Worm (Caenorhabditis elegans) whole organism, L4 larva: ENCODE results near the gene vha-20.

Source experiments
- D1046.2 ChIP-seq: fragments of 200-800 bp; sonication (Bioruptor generic); IDR thresholded peaks from 2 replicates; pipeline ENCODE4 v1.3.6; 2022; ENCODE audit warnings: missing genetic modification characterization, missing compliant biosample characterization
- F26F4.8 ChIP-seq: fragments of 200-800 bp; sonication (Bioruptor generic); conservative IDR thresholded peaks from 2 replicates; pipeline ENCODE4 v1.3.6; 2022; ENCODE audit warnings: missing genetic modification characterization, missing compliant biosample characterization
- F49E8.2 ChIP-seq: sonication (generic microtip); optimal IDR thresholded peaks from 2 replicates; lab custom pipeline; 2016; ENCODE audit warnings: missing compliant biosample characterization, mild to moderate bottlenecking, missing genetic modification characterization, borderline replicate concordance
- T26A8.4 ChIP-seq: fragments of 200-800 bp; sonication (Bioruptor generic); IDR thresholded peaks from 2 replicates; pipeline ENCODE4 v1.3.6; 2022; ENCODE audit warnings: missing genetic modification characterization, missing compliant biosample characterization
- Y5F2A.4 ChIP-seq: fragments of 200-800 bp; sonication (Bioruptor generic); optimal IDR thresholded peaks from 2 replicates; lab custom pipeline; 2018; ENCODE audit warnings: mild to moderate bottlenecking, missing genetic modification characterization, missing compliant biosample characterization
- ZK337.2 ChIP-seq: fragments of 200-800 bp; sonication (Bioruptor generic); IDR thresholded peaks from 2 replicates; pipeline ENCODE4 v1.3.6; 2022; ENCODE audit warnings: missing genetic modification reagents, missing genetic modification characterization, missing compliant biosample characterization
- ZK546.5 ChIP-seq, 2 experiments: sonication (generic microtip); optimal IDR thresholded peaks; 2 replicates each; lab custom pipeline; 2017; ENCODE audit warnings: missing biosample characterization in 2 of 2, missing genetic modification characterization in 2 of 2
- aha-1 ChIP-seq: fragments of 150-350 bp; peaks from one replicate; lab custom pipeline; 2014; ENCODE audit warnings: missing biosample characterization, missing genetic modification characterization
- aly-2 ChIP-seq: sonication (generic microtip); optimal IDR thresholded peaks from 2 replicates; lab custom pipeline; 2018; ENCODE audit warnings: missing biosample characterization, missing genetic modification characterization
- ama-1 ChIP-seq: fragments of 150-350 bp; optimal IDR thresholded peaks from 2 replicates; lab custom pipeline; 2014; ENCODE audit warnings: inconsistent platforms, mixed read lengths
- attf-4 ChIP-seq: sonication (generic microtip); optimal IDR thresholded peaks from 3 replicates; lab custom pipeline; 2017; ENCODE audit warnings: missing biosample characterization, missing genetic modification characterization
- ceh-20 ChIP-seq: fragments of 200-800 bp; sonication (Bioruptor generic); IDR thresholded peaks from 2 replicates; pipeline ENCODE4 v1.3.6; 2022; ENCODE audit warnings: missing genetic modification reagents, missing genetic modification characterization, missing compliant biosample characterization
- ceh-32 ChIP-seq: sonication (generic microtip); optimal IDR thresholded peaks from 2 replicates; lab custom pipeline; 2016; ENCODE audit warnings: mild to moderate bottlenecking, missing genetic modification characterization, missing compliant biosample characterization; ENCODE audit not compliant: poor library complexity
- cey-2 ChIP-seq: sonication (generic microtip); optimal IDR thresholded peaks from 3 replicates; lab custom pipeline; 2017; ENCODE audit warnings: missing genetic modification characterization, mild to moderate bottlenecking, missing compliant biosample characterization, antibody characterized with exemption, borderline replicate concordance; ENCODE audit not compliant: insufficient read depth
- ctbp-1 ChIP-seq: fragments of 200-800 bp; sonication (Bioruptor generic); IDR thresholded peaks from 2 replicates; pipeline ENCODE4 v1.3.6; 2022; ENCODE audit warnings: missing genetic modification reagents, missing genetic modification characterization, missing compliant biosample characterization
- daf-19 ChIP-seq: fragments of 200-800 bp; sonication (Bioruptor generic); conservative IDR thresholded peaks from 2 replicates; pipeline ENCODE4 v1.3.6; 2022; ENCODE audit warnings: missing genetic modification characterization, missing compliant biosample characterization
- dmd-8 ChIP-seq: fragments of 200-800 bp; sonication (Bioruptor generic); IDR thresholded peaks from 2 replicates; pipeline ENCODE4 v1.3.6; 2022; ENCODE audit warnings: missing genetic modification characterization, missing compliant biosample characterization
- dmd-9 ChIP-seq: fragments of 200-800 bp; sonication (Bioruptor generic); IDR thresholded peaks from 2 replicates; pipeline ENCODE4 v1.3.6; 2022; ENCODE audit warnings: missing genetic modification reagents, missing genetic modification characterization, missing compliant biosample characterization
- dve-1 ChIP-seq: sonication (generic microtip); optimal IDR thresholded peaks from 2 replicates; lab custom pipeline; 2017; ENCODE audit warnings: antibody characterized with exemption, mild to moderate bottlenecking, missing genetic modification characterization, missing compliant biosample characterization; ENCODE audit not compliant: insufficient read depth
- gei-8 ChIP-seq: fragments of 200-800 bp; sonication (Bioruptor generic); optimal IDR thresholded peaks from 2 replicates; lab custom pipeline; 2018; ENCODE audit warnings: mild to moderate bottlenecking, missing genetic modification characterization, missing compliant biosample characterization
- jun-1 ChIP-seq: fragments of 150-350 bp; optimal IDR thresholded peaks from 2 replicates; lab custom pipeline; 2014; ENCODE audit warnings: missing biosample characterization, missing genetic modification reagents, missing genetic modification characterization
- lin-1 ChIP-seq: fragments of 200-800 bp; sonication (Bioruptor generic); IDR thresholded peaks from 2 replicates; pipeline ENCODE4 v1.3.6; 2022; ENCODE audit warnings: missing genetic modification reagents, missing genetic modification characterization, missing compliant biosample characterization
- lin-15B ChIP-seq: fragments of 150-350 bp; sonication (generic microtip); optimal IDR thresholded peaks from 3 replicates; lab custom pipeline; 2014; ENCODE audit warnings: missing biosample characterization, missing genetic modification characterization
- lin-38 ChIP-seq: fragments of 200-800 bp; sonication (Bioruptor generic); IDR thresholded peaks from 2 replicates; pipeline ENCODE4 v1.3.6; 2022; ENCODE audit warnings: missing genetic modification reagents, missing genetic modification characterization, missing compliant biosample characterization
- lir-3 ChIP-seq: sonication (generic microtip); optimal IDR thresholded peaks from 2 replicates; lab custom pipeline; 2016; ENCODE audit warnings: mild to moderate bottlenecking, missing genetic modification characterization, missing compliant biosample characterization
- lsy-2 ChIP-seq, 2 experiments: fragments of 150-350 bp in 1 of 2; sonication (generic microtip) in 1 of 2; optimal IDR thresholded peaks; 2 replicates each; lab custom pipeline; 2014 to 2017; ENCODE audit warnings: missing biosample characterization in 2 of 2, missing genetic modification characterization in 2 of 2
- madf-9 ChIP-seq: fragments of 200-800 bp; sonication (Bioruptor generic); conservative IDR thresholded peaks from 2 replicates; pipeline ENCODE4 v1.3.6; 2022; ENCODE audit warnings: missing genetic modification reagents, missing genetic modification characterization, missing compliant biosample characterization
- mdl-1 ChIP-seq, 2 experiments: fragments of 150-350 bp in 1 of 2; sonication (generic microtip) in 1 of 2; optimal IDR thresholded peaks; 2 replicates each; lab custom pipeline; 2014 to 2017; ENCODE audit warnings: missing biosample characterization in 2 of 2, missing genetic modification characterization in 2 of 2
- mdt-29 ChIP-seq: fragments of 200-800 bp; sonication (Bioruptor generic); IDR thresholded peaks from 2 replicates; pipeline ENCODE4 v1.3.6; 2022; ENCODE audit warnings: missing genetic modification reagents, missing genetic modification characterization, missing compliant biosample characterization
- mep-1 ChIP-seq: fragments of 150-350 bp; sonication (generic microtip); optimal IDR thresholded peaks from 3 replicates; lab custom pipeline; 2014; ENCODE audit warnings: missing biosample characterization, missing genetic modification characterization
- nhr-10 ChIP-seq: fragments of 150-350 bp; optimal IDR thresholded peaks from 2 replicates; lab custom pipeline; 2014; ENCODE audit warnings: missing biosample characterization, missing genetic modification characterization
- nhr-102 ChIP-seq: sonication (generic microtip); optimal IDR thresholded peaks from 2 replicates; lab custom pipeline; 2016; ENCODE audit warnings: mild to moderate bottlenecking, missing genetic modification characterization, moderate library complexity, missing compliant biosample characterization
- nhr-11 ChIP-seq: fragments of 150-350 bp; optimal IDR thresholded peaks from 2 replicates; lab custom pipeline; 2014; ENCODE audit warnings: missing biosample characterization, missing genetic modification characterization
- nhr-42 ChIP-seq: fragments of 200-800 bp; sonication (Bioruptor generic); IDR thresholded peaks from 2 replicates; pipeline ENCODE4 v1.3.6; 2022; ENCODE audit warnings: missing genetic modification characterization, missing compliant biosample characterization
- nhr-76 ChIP-seq: fragments of 150-350 bp; optimal IDR thresholded peaks from 2 replicates; lab custom pipeline; 2014; ENCODE audit warnings: missing biosample characterization, missing genetic modification characterization
- pha-4 ChIP-seq, 2 experiments: fragments of 150-350 bp in 1 of 2; fragments of 200-800 bp in 1 of 2; sonication (Bioruptor generic) in 1 of 2; IDR thresholded peaks in 1 of 2; optimal IDR thresholded peaks in 1 of 2; 2 replicates each; pipeline versions ENCODE4 v1.3.6 to Lab custom; 2014 to 2022; ENCODE audit warnings: missing genetic modification characterization in 2 of 2, missing genetic modification reagents in 2 of 2, missing biosample characterization in 1 of 2, missing compliant biosample characterization in 1 of 2
- sdz-12 ChIP-seq: fragments of 200-800 bp; sonication (Bioruptor generic); optimal IDR thresholded peaks from 2 replicates; lab custom pipeline; 2018; ENCODE audit warnings: mild to moderate bottlenecking, missing genetic modification characterization, missing compliant biosample characterization
- snpc-1.2 ChIP-seq: fragments of 200-800 bp; sonication (Bioruptor generic); IDR thresholded peaks from 2 replicates; pipeline ENCODE4 v1.3.6; 2022; ENCODE audit warnings: missing genetic modification reagents, missing genetic modification characterization, missing compliant biosample characterization
- spr-1 ChIP-seq: sonication (generic microtip); optimal IDR thresholded peaks from 2 replicates; lab custom pipeline; 2016; ENCODE audit warnings: mild to moderate bottlenecking, missing genetic modification characterization, missing compliant biosample characterization
- tra-1 ChIP-seq: fragments of 200-800 bp; sonication (Bioruptor generic); IDR thresholded peaks from 2 replicates; pipeline ENCODE4 v1.3.6; 2022; ENCODE audit warnings: missing genetic modification reagents, missing genetic modification characterization, missing compliant biosample characterization
- unc-62 ChIP-seq, 3 experiments: fragments of 150-350 bp in 1 of 3; sonication (generic microtip); optimal IDR thresholded peaks in 2 of 3; peaks in 1 of 3; 1 replicate in 1 of 3; 2 replicates in 2 of 3; lab custom pipeline; 2014 to 2017; ENCODE audit warnings: missing biosample characterization in 3 of 3, missing genetic modification characterization in 3 of 3, missing genetic modification reagents in 3 of 3, missing genotype in 1 of 3
- vab-7 ChIP-seq: fragments of 200-800 bp; sonication (Bioruptor generic); IDR thresholded peaks from 2 replicates; pipeline ENCODE4 v1.3.6; 2022; ENCODE audit warnings: missing genetic modification reagents, missing genetic modification characterization, missing compliant biosample characterization
- zfp-2 ChIP-seq: sonication (generic microtip); optimal IDR thresholded peaks from 2 replicates; lab custom pipeline; 2016; ENCODE audit warnings: mild to moderate bottlenecking, missing genetic modification characterization, missing compliant biosample characterization
- zip-11 ChIP-seq: fragments of 200-800 bp; sonication (Bioruptor generic); IDR thresholded peaks from 2 replicates; pipeline ENCODE4 v1.3.6; 2022; ENCODE audit warnings: missing genetic modification characterization, missing compliant biosample characterization

vha-20 gene

DNA sequence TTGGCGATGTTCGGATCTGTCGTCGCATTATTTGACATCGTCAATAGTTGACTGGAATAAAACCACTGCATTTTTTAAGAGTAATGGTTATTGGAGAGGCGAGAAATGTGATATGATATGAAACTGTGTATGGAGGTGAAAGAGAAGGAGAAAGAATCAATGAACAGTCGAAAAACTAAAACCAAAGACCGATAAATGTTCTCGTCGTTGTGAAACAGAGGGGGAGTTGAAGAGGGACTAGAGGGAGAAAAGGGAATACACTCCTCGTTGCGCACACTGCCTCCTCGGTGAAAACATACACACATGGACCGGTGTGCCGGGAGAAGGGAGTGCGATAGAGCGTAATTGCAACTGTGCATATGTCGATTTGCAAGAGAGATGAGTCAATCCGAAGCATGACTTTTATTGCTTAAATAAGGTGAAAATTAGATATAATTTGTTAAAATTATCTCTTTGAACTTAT is 5.3 kb upstream of the vha-20 start, which contains the start of gene sym-4 (continued):
- TF ChIP-seq F49E8.2 (tag; lab: Kevin White, UChicago) (no peak), lin-38 (GFP tag; lab: Robert Waterston, UW) (peak; percentile 97), mep-1 (tag; lab: Kevin White, UChicago) (peak; percentile 98), ama-1 (lab: Kevin White, UChicago) (peak; percentile 24), spr-1 (tag; lab: Kevin White, UChicago) (peak; percentile 82), nhr-76 (tag; lab: Kevin White, UChicago) (peak; percentile 72), vab-7 (GFP tag; lab: Robert Waterston, UW) (peak; percentile 40; the same call in 1 of the 2 replicates)

ce11 chrX:14165156-14165555 is 850 bp upstream of the vha-20 start:
- TF ChIP-seq unc-62 (GFP tag; optimal IDR thresholded peaks at IDR 0.05 in 1 of 2; lab: Kevin White, UChicago) (peak in 1 of 2 experiments; percentile 60), unc-62 (tag; optimal IDR thresholded peaks at IDR 0.05; lab: Kevin White, UChicago) (no peak), nhr-42 (no peak), snpc-1.2 (GFP tag; lab: Robert Waterston, UW) (0 out of 2 replicates have a peak, but pooled peaks have one; percentile 19), aha-1 (tag; lab: Kevin White, UChicago) (peak; percentile 70)

- TF ChIP-seq attf-4 (tag; lab: Kevin White, UChicago) (no peak), ceh-20 (GFP tag; lab: Robert Waterston, UW) (peak; percentile 75), aly-2 (tag; lab: Kevin White, UChicago) (no peak), dve-1 (tag; lab: Kevin White, UChicago) (peak; percentile 63), ctbp-1 (peak; percentile 62), dmd-8 (GFP tag; lab: Robert Waterston, UW) (0 out of 2 replicates have a peak, but pooled peaks have one; percentile 47), zip-11 (GFP tag; lab: Robert Waterston, UW) (no peak), vab-7 (GFP tag; lab: Robert Waterston, UW) (peak; percentile 84), tra-1 (GFP tag; lab: Robert Waterston, UW) (peak; percentile 28; the same call in 1 of the 2 replicates), cey-2 (no peak), ZK546.5 (tag; optimal IDR thresholded peaks at IDR 0.05; lab: Kevin White, UChicago) (no peak), T26A8.4 (peak; percentile 68), Y5F2A.4 (no peak), ZK337.2 (GFP tag; lab: Robert Waterston, UW) (0 out of 2 replicates have a peak, but pooled peaks have one; percentile 39), mdt-29 (GFP tag; lab: Robert Waterston, UW) (peak; percentile 31; the same call in 1 of the 2 replicates), zfp-2 (tag; lab: Kevin White, UChicago) (peak; percentile 18), nhr-10 (tag; lab: Kevin White, UChicago) (no peak), nhr-102 (tag; lab: Kevin White, UChicago) (peak; percentile 62), lir-3 (tag; lab: Kevin White, UChicago) (peak; percentile 12), D1046.2 (peak; percentile 16; the same call in 1 of the 2 replicates), lsy-2 (tag; optimal IDR thresholded peaks at IDR 0.05; lab: Kevin White, UChicago) (no peak), mdl-1 (tag; optimal IDR thresholded peaks at IDR 0.05; lab: Kevin White, UChicago) (peak in 1 of 2 experiments; percentile 19), ceh-32 (tag; lab: Kevin White, UChicago) (no peak), madf-9 (GFP tag; lab: Robert Waterston, UW) (peak; percentile 70), lin-1 (GFP tag; lab: Robert Waterston, UW) (0 out of 2 replicates have a peak, but pooled peaks have one; percentile 18), gei-8 (GFP tag; lab: Kevin White, UChicago) (no peak), dmd-9 (0 out of 2 replicates have a peak, but pooled peaks have one; percentile 44), pha-4 (GFP tag; IDR thresholded peaks at IDR 0.05; lab: Robert Waterston, UW) (0 out of 2 replicates have a peak, but pooled peaks have one; percentile 48), pha-4 (tag; optimal IDR thresholded peaks at IDR 0.05; lab: Kevin White, UChicago) (no peak), sdz-12 (GFP tag; lab: Kevin White, UChicago) (no peak), jun-1 (tag; lab: Kevin White, UChicago) (no peak), F26F4.8 (peak; percentile 56; the same call in 1 of the 2 replicates), daf-19 (GFP tag; lab: Robert Waterston, UW) (no peak), lin-15B (tag; lab: Kevin White, UChicago) (no peak), nhr-11 (no peak)
Measured at ce11 chrX:14161684-14162347, 2.5 kb downstream of the vha-20 start, which contains the start of gene lgc-25. lgc-25 (minus strand) TSS chrX:14161734.
